Worm (Caenorhabditis elegans) whole organism, L4 larva: ENCODE results near the gene drn-1.
A peak's percentile ranks its signal among the peaks of the same experiment; 100 is the strongest.

Source experiments
- F37D6.2 ChIP-seq: sonication (generic microtip); optimal IDR thresholded peaks from 2 replicates; lab custom pipeline; 2016; ENCODE audit warnings: mild to moderate bottlenecking, missing genetic modification characterization, missing compliant biosample characterization
- F49E8.2 ChIP-seq: sonication (generic microtip); optimal IDR thresholded peaks from 2 replicates; lab custom pipeline; 2016; ENCODE audit warnings: missing compliant biosample characterization, mild to moderate bottlenecking, missing genetic modification characterization, borderline replicate concordance
- T20F7.1 ChIP-seq: fragments of 200-800 bp; sonication (Bioruptor generic); optimal IDR thresholded peaks from 2 replicates; lab custom pipeline; 2018; ENCODE audit warnings: mild to moderate bottlenecking, missing genetic modification characterization, missing compliant biosample characterization
- T26A8.4 ChIP-seq: fragments of 200-800 bp; sonication (Bioruptor generic); IDR thresholded peaks from 2 replicates; pipeline ENCODE4 v1.3.6; 2022; ENCODE audit warnings: missing genetic modification characterization, missing compliant biosample characterization
- Y105C5A.15 ChIP-seq: fragments of 200-800 bp; sonication (Bioruptor generic); IDR thresholded peaks from 2 replicates; pipeline ENCODE4 v1.3.6; 2022; ENCODE audit warnings: missing genetic modification characterization, missing compliant biosample characterization
- Y75B8A.6 ChIP-seq: fragments of 200-800 bp; sonication (Bioruptor generic); IDR thresholded peaks from 2 replicates; pipeline ENCODE4 v1.3.6; 2022; ENCODE audit warnings: missing genetic modification reagents, missing genetic modification characterization, missing compliant biosample characterization
- aha-1 ChIP-seq: fragments of 150-350 bp; peaks from one replicate; lab custom pipeline; 2014; ENCODE audit warnings: missing biosample characterization, missing genetic modification characterization
- ama-1 ChIP-seq: fragments of 150-350 bp; optimal IDR thresholded peaks from 2 replicates; lab custom pipeline; 2014; ENCODE audit warnings: inconsistent platforms, mixed read lengths
- attf-4 ChIP-seq: sonication (generic microtip); optimal IDR thresholded peaks from 3 replicates; lab custom pipeline; 2017; ENCODE audit warnings: missing biosample characterization, missing genetic modification characterization
- ceh-82 ChIP-seq: sonication (generic microtip); optimal IDR thresholded peaks from 2 replicates; lab custom pipeline; 2017; ENCODE audit warnings: missing biosample characterization, missing genetic modification characterization
- ces-1 ChIP-seq: fragments of 150-350 bp; sonication (generic microtip); optimal IDR thresholded peaks from 4 replicates; lab custom pipeline; 2014; ENCODE audit warnings: missing biosample characterization, missing genetic modification reagents, missing genetic modification characterization
- daf-12 ChIP-seq: fragments of 150-350 bp; optimal IDR thresholded peaks from 2 replicates; lab custom pipeline; 2014; ENCODE audit warnings: missing biosample characterization, missing genetic modification reagents, missing genetic modification characterization
- daf-19 ChIP-seq: fragments of 200-800 bp; sonication (Bioruptor generic); conservative IDR thresholded peaks from 2 replicates; pipeline ENCODE4 v1.3.6; 2022; ENCODE audit warnings: missing genetic modification characterization, missing compliant biosample characterization
- egl-43 ChIP-seq: fragments of 200-800 bp; sonication (Bioruptor generic); IDR thresholded peaks from 2 replicates; pipeline ENCODE4 v1.3.6; 2022; ENCODE audit warnings: missing genetic modification reagents, missing genetic modification characterization, missing compliant biosample characterization
- hlh-11 ChIP-seq: fragments of 200-800 bp; sonication (Bioruptor generic); optimal IDR thresholded peaks from 2 replicates; lab custom pipeline; 2018; ENCODE audit warnings: mild to moderate bottlenecking, missing genetic modification characterization, missing compliant biosample characterization
- hlh-30 ChIP-seq: sonication (generic microtip); optimal IDR thresholded peaks from 2 replicates; lab custom pipeline; 2017; ENCODE audit warnings: antibody characterized with exemption, mild to moderate bottlenecking, missing genetic modification characterization, missing compliant biosample characterization; ENCODE audit not compliant: insufficient read depth
- jun-1 ChIP-seq: fragments of 150-350 bp; optimal IDR thresholded peaks from 2 replicates; lab custom pipeline; 2014; ENCODE audit warnings: missing biosample characterization, missing genetic modification reagents, missing genetic modification characterization
- lin-29 ChIP-seq: fragments of 200-800 bp; sonication (Bioruptor generic); IDR thresholded peaks from 2 replicates; pipeline ENCODE4 v1.3.6; 2022; ENCODE audit warnings: missing genetic modification reagents, missing genetic modification characterization, missing compliant biosample characterization
- lin-38 ChIP-seq: fragments of 200-800 bp; sonication (Bioruptor generic); IDR thresholded peaks from 2 replicates; pipeline ENCODE4 v1.3.6; 2022; ENCODE audit warnings: missing genetic modification reagents, missing genetic modification characterization, missing compliant biosample characterization
- lin-39 ChIP-seq: fragments of 150-350 bp; optimal IDR thresholded peaks from 2 replicates; lab custom pipeline; 2014; ENCODE audit warnings: missing biosample characterization, missing genetic modification reagents, missing genetic modification characterization
- lir-3 ChIP-seq: sonication (generic microtip); optimal IDR thresholded peaks from 2 replicates; lab custom pipeline; 2016; ENCODE audit warnings: mild to moderate bottlenecking, missing genetic modification characterization, missing compliant biosample characterization
- mdl-1 ChIP-seq, 2 experiments: fragments of 150-350 bp in 1 of 2; sonication (generic microtip) in 1 of 2; optimal IDR thresholded peaks; 2 replicates each; lab custom pipeline; 2014 to 2017; ENCODE audit warnings: missing biosample characterization in 2 of 2, missing genetic modification characterization in 2 of 2
- mdt-29 ChIP-seq: fragments of 200-800 bp; sonication (Bioruptor generic); IDR thresholded peaks from 2 replicates; pipeline ENCODE4 v1.3.6; 2022; ENCODE audit warnings: missing genetic modification reagents, missing genetic modification characterization, missing compliant biosample characterization
- mep-1 ChIP-seq: fragments of 150-350 bp; sonication (generic microtip); optimal IDR thresholded peaks from 3 replicates; lab custom pipeline; 2014; ENCODE audit warnings: missing biosample characterization, missing genetic modification characterization
- nhr-102 ChIP-seq: sonication (generic microtip); optimal IDR thresholded peaks from 2 replicates; lab custom pipeline; 2016; ENCODE audit warnings: mild to moderate bottlenecking, missing genetic modification characterization, moderate library complexity, missing compliant biosample characterization
- nhr-11 ChIP-seq: fragments of 150-350 bp; optimal IDR thresholded peaks from 2 replicates; lab custom pipeline; 2014; ENCODE audit warnings: missing biosample characterization, missing genetic modification characterization
- nhr-111 ChIP-seq: fragments of 200-800 bp; sonication (Bioruptor generic); optimal IDR thresholded peaks from 2 replicates; lab custom pipeline; 2018; ENCODE audit warnings: mild to moderate bottlenecking, missing genetic modification characterization, missing compliant biosample characterization
- nhr-28 ChIP-seq: fragments of 150-350 bp; optimal IDR thresholded peaks from 2 replicates; lab custom pipeline; 2014; ENCODE audit warnings: missing biosample characterization, missing genetic modification characterization
- nhr-48 ChIP-seq: sonication (generic microtip); optimal IDR thresholded peaks from 2 replicates; lab custom pipeline; 2016; ENCODE audit warnings: mild to moderate bottlenecking, missing genetic modification characterization, missing compliant biosample characterization
- nhr-77 ChIP-seq: fragments of 150-350 bp; optimal IDR thresholded peaks from 2 replicates; lab custom pipeline; 2014; ENCODE audit warnings: missing biosample characterization, missing genetic modification characterization
- pha-4 ChIP-seq, 2 experiments: fragments of 150-350 bp in 1 of 2; fragments of 200-800 bp in 1 of 2; sonication (Bioruptor generic) in 1 of 2; IDR thresholded peaks in 1 of 2; optimal IDR thresholded peaks in 1 of 2; 2 replicates each; pipeline versions ENCODE4 v1.3.6 to Lab custom; 2014 to 2022; ENCODE audit warnings: missing genetic modification characterization in 2 of 2, missing genetic modification reagents in 2 of 2, missing biosample characterization in 1 of 2, missing compliant biosample characterization in 1 of 2
- pqm-1 ChIP-seq: sonication (generic microtip); optimal IDR thresholded peaks from 2 replicates; lab custom pipeline; 2017; ENCODE audit warnings: missing biosample characterization, missing genetic modification characterization
- rbr-2 ChIP-seq: sonication (generic microtip); optimal IDR thresholded peaks from 2 replicates; lab custom pipeline; 2016; ENCODE audit warnings: missing genotype, missing genetic modification characterization, missing compliant biosample characterization
- snpc-1.2 ChIP-seq: fragments of 200-800 bp; sonication (Bioruptor generic); IDR thresholded peaks from 2 replicates; pipeline ENCODE4 v1.3.6; 2022; ENCODE audit warnings: missing genetic modification reagents, missing genetic modification characterization, missing compliant biosample characterization
- tra-1 ChIP-seq: fragments of 200-800 bp; sonication (Bioruptor generic); IDR thresholded peaks from 2 replicates; pipeline ENCODE4 v1.3.6; 2022; ENCODE audit warnings: missing genetic modification reagents, missing genetic modification characterization, missing compliant biosample characterization
- unc-130 ChIP-seq: sonication (generic microtip); optimal IDR thresholded peaks from 2 replicates; lab custom pipeline; 2016; ENCODE audit warnings: missing genetic modification reagents, missing genetic modification characterization, missing compliant biosample characterization
- unc-62 ChIP-seq, 3 experiments: fragments of 150-350 bp in 1 of 3; sonication (generic microtip); optimal IDR thresholded peaks in 2 of 3; peaks in 1 of 3; 1 replicate in 1 of 3; 2 replicates in 2 of 3; lab custom pipeline; 2014 to 2017; ENCODE audit warnings: missing biosample characterization in 3 of 3, missing genetic modification characterization in 3 of 3, missing genetic modification reagents in 3 of 3, missing genotype in 1 of 3

drn-1 gene

DNA sequence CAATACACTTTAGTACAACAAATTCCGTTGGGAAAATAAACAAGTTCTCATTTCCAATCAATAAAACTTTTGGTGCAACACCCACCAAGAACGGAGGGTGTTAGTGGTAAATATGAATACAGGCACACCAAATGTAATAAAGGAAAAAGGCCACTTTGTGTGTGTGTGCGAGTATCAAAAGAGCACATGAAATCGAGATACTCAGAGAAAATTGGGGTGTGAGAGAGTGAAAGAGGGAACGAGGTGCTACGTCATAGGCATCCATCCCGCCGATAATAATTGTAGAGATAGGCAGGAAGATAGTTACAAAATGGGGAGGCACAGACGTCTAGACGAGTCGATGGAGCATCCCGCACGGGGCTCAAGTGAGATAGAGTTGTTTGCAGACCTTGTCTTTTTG lies 43.9 kb downstream of the drn-1 start (continued):
- TF ChIP-seq F37D6.2 (tag; lab: Kevin White, UChicago), result no peak
- TF ChIP-seq nhr-77 (tag; lab: Kevin White, UChicago), result no peak
- TF ChIP-seq ama-1 (lab: Kevin White, UChicago), result no peak
- TF ChIP-seq Y105C5A.15 (GFP tag; lab: Robert Waterston, UW), result no peak
- no peak for TF ChIP-seq ceh-82 (tag; lab: Kevin White, UChicago)
- TF ChIP-seq daf-19, result no peak
- no peak for TF ChIP-seq daf-12
- no peak for TF ChIP-seq lir-3 (tag; lab: Kevin White, UChicago)
- TF ChIP-seq pqm-1, result no peak
- TF ChIP-seq rbr-2 (tag; lab: Kevin White, UChicago), result peak; percentile 2
- no peak for TF ChIP-seq F49E8.2
- TF ChIP-seq, all 104 proteins: peak for 13

DNA sequence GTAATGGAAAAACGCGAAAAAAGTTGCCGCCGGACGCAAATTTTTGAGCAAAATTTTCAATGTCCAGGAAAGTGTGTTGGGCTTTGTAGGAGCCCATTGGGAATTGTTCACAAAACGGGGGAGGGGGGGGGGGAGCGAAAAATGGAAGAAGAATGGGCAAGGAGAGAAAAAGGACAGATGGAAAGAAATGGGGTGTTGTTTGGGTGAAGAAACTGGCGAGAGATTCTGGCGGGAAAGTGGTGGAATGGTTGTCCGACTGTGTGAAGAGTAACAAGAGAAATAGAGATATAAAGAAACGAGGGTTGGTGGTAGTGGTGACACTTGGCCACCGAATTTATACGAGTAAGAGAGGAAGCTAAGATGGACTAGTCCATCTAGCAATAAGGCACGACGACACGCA lies 45.3 kb downstream of the drn-1 start:
- no peak for TF ChIP-seq nhr-111

DNA sequence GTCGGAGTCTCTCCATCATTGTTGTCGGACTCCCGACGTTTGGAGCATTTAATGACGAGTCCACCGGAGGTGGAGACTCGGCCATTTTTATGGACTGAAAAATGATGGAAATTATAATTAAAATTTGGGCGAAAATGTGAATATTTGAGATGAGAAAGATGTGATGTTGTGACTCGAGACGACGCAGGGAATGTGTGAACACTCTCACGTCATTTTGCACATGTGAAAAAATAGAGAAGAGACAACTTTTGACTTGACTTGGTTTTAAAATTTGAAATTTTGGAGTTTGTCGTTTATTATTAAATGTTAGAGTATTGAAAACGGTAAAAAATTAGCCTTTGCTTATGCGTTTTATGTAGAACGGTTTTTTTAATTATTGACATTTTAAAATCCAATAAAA lies 46.4 kb downstream of the drn-1 start, which contains the start of gene dsh-1:
Gene dsh-1 (minus strand): TSS at position 101 of the 400 bp plus-strand sequence.
- no peak for TF ChIP-seq mdt-29 (GFP tag; lab: Robert Waterston, UW)
- TF ChIP-seq snpc-1.2 (GFP tag; lab: Robert Waterston, UW), result no peak
- TF ChIP-seq unc-130 (GFP tag; lab: Kevin White, UChicago), result no peak
- no peak for TF ChIP-seq mdl-1 (tag; optimal IDR thresholded peaks at IDR 0.05; lab: Kevin White, UChicago)
- TF ChIP-seq hlh-30, result no peak
- no peak for TF ChIP-seq attf-4 (tag; lab: Kevin White, UChicago)
- TF ChIP-seq egl-43 (GFP tag; lab: Robert Waterston, UW), result no peak
- TF ChIP-seq T20F7.1 (GFP tag; lab: Kevin White, UChicago), result no peak
- TF ChIP-seq jun-1 (tag; lab: Kevin White, UChicago), result no peak
- TF ChIP-seq lin-29, result no peak
- no peak for TF ChIP-seq lin-39 (tag; lab: Kevin White, UChicago)
- TF ChIP-seq Y75B8A.6 (GFP tag; lab: Robert Waterston, UW), result no peak
- TF ChIP-seq T26A8.4, result no peak
- no peak for TF ChIP-seq ces-1 (GFP tag; lab: Kevin White, UChicago)
- no peak for TF ChIP-seq unc-62 (GFP tag; optimal IDR thresholded peaks at IDR 0.05 in 1 of 2; lab: Kevin White, UChicago)
- TF ChIP-seq unc-62 (tag; optimal IDR thresholded peaks at IDR 0.05; lab: Kevin White, UChicago), result no peak

DNA sequence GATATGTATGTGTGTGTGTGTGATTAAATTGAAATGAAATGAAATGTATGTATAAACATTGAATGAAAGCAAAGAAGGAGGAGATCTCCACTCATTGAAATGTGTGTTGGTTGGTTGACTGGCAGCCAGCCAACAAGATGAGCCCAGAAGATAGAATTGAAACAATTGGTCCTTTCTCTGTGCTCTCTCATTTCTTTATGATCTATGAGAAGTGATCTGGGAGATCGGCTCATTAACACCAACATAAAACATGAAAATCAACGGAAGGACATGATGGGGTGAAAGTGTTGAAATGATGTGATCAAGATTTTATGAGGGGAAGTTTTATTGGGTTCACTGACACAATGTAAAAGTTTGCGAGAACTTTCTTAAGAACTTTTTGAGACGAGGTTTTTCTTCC lies 48.8 kb downstream of the drn-1 start:
- no peak for TF ChIP-seq nhr-102 (tag; lab: Kevin White, UChicago)
- no peak for TF ChIP-seq tra-1 (GFP tag; lab: Robert Waterston, UW)
- peak; percentile 46 for TF ChIP-seq aha-1 (tag; lab: Kevin White, UChicago)
- no peak for TF ChIP-seq mep-1 (tag; lab: Kevin White, UChicago)
- no peak for TF ChIP-seq nhr-28 (tag; lab: Kevin White, UChicago)
- peak; percentile 9 for TF ChIP-seq nhr-11
- no peak for TF ChIP-seq nhr-48 (tag; lab: Kevin White, UChicago)
- no peak for TF ChIP-seq hlh-30
- no peak for TF ChIP-seq lin-38 (GFP tag; lab: Robert Waterston, UW)
- no peak for TF ChIP-seq hlh-11 (tag; lab: Kevin White, UChicago)
- no peak for TF ChIP-seq pha-4 (GFP tag; IDR thresholded peaks at IDR 0.05; lab: Robert Waterston, UW)
- TF ChIP-seq pha-4 (tag; optimal IDR thresholded peaks at IDR 0.05; lab: Kevin White, UChicago), result no peak
